Fruit fly (Drosophila melanogaster) whole organism, embryonic: ENCODE results near the gene CG31793.

Experiments used
- Adf1 ChIP-seq: fragments of 200-800 bp; sonication (Bioruptor generic); IDR thresholded peaks from 2 replicates; pipeline ENCODE4 v1.3.6; 2022; ENCODE audit warnings: missing biosample characterization, missing genetic modification characterization
- Atf6 ChIP-seq: fragments of 200-800 bp; sonication (Bioruptor generic); IDR thresholded peaks from 2 replicates; pipeline ENCODE4 v1.3.6; 2022; ENCODE audit warnings: missing biosample characterization, missing genetic modification characterization
- CG10543 ChIP-seq: fragments of 200-800 bp; sonication (Bioruptor generic); optimal IDR thresholded peaks from 3 replicates; lab custom pipeline; 2017; ENCODE audit warnings: missing biosample characterization, mild to moderate bottlenecking, missing genetic modification characterization, moderate library complexity
- CG12391 ChIP-seq: fragments of 200-800 bp; sonication (Bioruptor generic); optimal IDR thresholded peaks from 3 replicates; lab custom pipeline; 2018; ENCODE audit warnings: missing biosample characterization, mild to moderate bottlenecking, missing genetic modification characterization, moderate library complexity
- CG12769 ChIP-seq: fragments of 200-800 bp; sonication (Bioruptor generic); optimal IDR thresholded peaks from 2 replicates; lab custom pipeline; 2019; ENCODE audit warnings: missing biosample characterization, mild to moderate bottlenecking, missing genetic modification characterization, moderate library complexity
- CG13296 ChIP-seq: fragments of 200-800 bp; sonication (Bioruptor generic); optimal IDR thresholded peaks from 3 replicates; lab custom pipeline; 2018; ENCODE audit warnings: missing biosample characterization, mild to moderate bottlenecking, missing genetic modification characterization
- CG14441 ChIP-seq: fragments of 200-800 bp; sonication (Bioruptor generic); IDR thresholded peaks from 2 replicates; pipeline ENCODE4 v1.3.6; 2022; ENCODE audit warnings: missing biosample characterization, missing genetic modification characterization
- CG2129 ChIP-seq: fragments of 200-800 bp; sonication (Bioruptor generic); IDR thresholded peaks from 2 replicates; pipeline ENCODE4 v1.3.6; 2022; ENCODE audit warnings: missing biosample characterization, missing genetic modification characterization; ENCODE audit not compliant: partially characterized antibody
- CG2199 ChIP-seq: fragments of 200-800 bp; sonication (Bioruptor generic); IDR thresholded peaks from 3 replicates; pipeline ENCODE4 v1.3.6; 2022; ENCODE audit warnings: missing biosample characterization, missing genetic modification characterization
- CG34376 ChIP-seq: fragments of 200-800 bp; sonication (Bioruptor generic); optimal IDR thresholded peaks from 2 replicates; lab custom pipeline; 2018; ENCODE audit warnings: missing biosample characterization, mild to moderate bottlenecking, missing genetic modification characterization
- CG34422 ChIP-seq: fragments of 200-800 bp; sonication (Bioruptor generic); IDR thresholded peaks from 3 replicates; pipeline ENCODE4 v1.3.6; 2022; ENCODE audit warnings: missing biosample characterization, missing genetic modification characterization
- CG4854 ChIP-seq: fragments of 200-800 bp; sonication (Bioruptor generic); optimal IDR thresholded peaks from 2 replicates; lab custom pipeline; 2016; ENCODE audit warnings: missing biosample characterization, missing genetic modification characterization, inconsistent platforms
- CG7987 ChIP-seq: fragments of 200-800 bp; sonication (Bioruptor generic); optimal IDR thresholded peaks from 2 replicates; lab custom pipeline; 2018; ENCODE audit warnings: missing biosample characterization, mild to moderate bottlenecking, missing genetic modification characterization, moderate library complexity
- CG8290 ChIP-seq, 3 experiments: fragments of 200-800 bp; sonication (Bioruptor generic); optimal IDR thresholded peaks; 2 replicates each; lab custom pipeline; 2016 to 2019; ENCODE audit warnings: missing biosample characterization in 3 of 3, missing genetic modification characterization in 3 of 3, mild to moderate bottlenecking in 2 of 3, moderate library complexity in 1 of 3
- CG8478 ChIP-seq: fragments of >200 bp; optimal IDR thresholded peaks from 2 replicates; lab custom pipeline; 2018
- CG8924 ChIP-seq: fragments of 200-800 bp; optimal IDR thresholded peaks from 3 replicates; lab custom pipeline; 2019; ENCODE audit warnings: missing biosample characterization, mild to moderate bottlenecking, missing genetic modification characterization, moderate library complexity
- CTCF ChIP-seq: fragments of 200-800 bp; sonication (Bioruptor generic); optimal IDR thresholded peaks from 2 replicates; lab custom pipeline; 2017; ENCODE audit warnings: missing biosample characterization, mild to moderate bottlenecking, missing genetic modification characterization, moderate library complexity
- CrebB ChIP-seq: fragments of 200-800 bp; sonication (Bioruptor generic); optimal IDR thresholded peaks from 3 replicates; lab custom pipeline; 2018; ENCODE audit warnings: missing biosample characterization, mild to moderate bottlenecking, missing genetic modification characterization
- Deaf1 ChIP-seq: fragments of 200-800 bp; optimal IDR thresholded peaks from 3 replicates; lab custom pipeline; 2019; ENCODE audit warnings: missing biosample characterization, mild to moderate bottlenecking, missing genetic modification characterization, moderate library complexity
- Drgx ChIP-seq: fragments of 200-800 bp; sonication (Bioruptor generic); IDR thresholded peaks from 2 replicates; pipeline ENCODE4 v1.3.6; 2022; ENCODE audit warnings: missing biosample characterization, missing genetic modification characterization
- Ets97D ChIP-seq: fragments of 200-800 bp; sonication (Bioruptor generic); optimal IDR thresholded peaks from 3 replicates; lab custom pipeline; 2016; ENCODE audit warnings: missing biosample characterization, missing genetic modification characterization
- Hey ChIP-seq: fragments of 200-800 bp; sonication (Bioruptor generic); optimal IDR thresholded peaks from 3 replicates; lab custom pipeline; 2018; ENCODE audit warnings: missing biosample characterization, mild to moderate bottlenecking, missing genetic modification characterization
- HmgZ ChIP-seq: fragments of 200-800 bp; sonication (Bioruptor generic); optimal IDR thresholded peaks from 2 replicates; lab custom pipeline; 2018; ENCODE audit warnings: missing biosample characterization, mild to moderate bottlenecking, missing genetic modification characterization
- Med ChIP-seq: fragments of 200-800 bp; sonication (Bioruptor generic); peaks from one replicate; lab custom pipeline; 2016; ENCODE audit warnings: missing biosample characterization, missing genetic modification characterization, mild to moderate bottlenecking, inconsistent platforms, moderate library complexity
- Optix ChIP-seq: fragments of 200-800 bp; sonication (Bioruptor generic); IDR thresholded peaks from 3 replicates; pipeline ENCODE4 v1.3.6; 2022; ENCODE audit warnings: missing biosample characterization, missing genetic modification characterization
- amos ChIP-seq: fragments of 200-800 bp; sonication (Bioruptor generic); IDR thresholded peaks from 2 replicates; pipeline ENCODE4 v1.3.6; 2022; ENCODE audit warnings: missing biosample characterization, missing genetic modification characterization; ENCODE audit not compliant: partially characterized antibody
- ato ChIP-seq: fragments of 200-800 bp; sonication (Bioruptor generic); IDR thresholded peaks from 2 replicates; pipeline ENCODE4 v1.3.6; 2022; ENCODE audit warnings: missing biosample characterization, missing genetic modification characterization; ENCODE audit not compliant: partially characterized antibody
- bsh ChIP-seq, 2 experiments: fragments of 200-800 bp; sonication (Bioruptor generic); optimal IDR thresholded peaks; 2 replicates each; lab custom pipeline; 2017 to 2018; ENCODE audit warnings: mild to moderate bottlenecking in 2 of 2, missing biosample characterization in 2 of 2, missing genetic modification characterization in 2 of 2, moderate library complexity in 1 of 2
- cas ChIP-seq: fragments of 200-800 bp; sonication (Bioruptor generic); IDR thresholded peaks from 2 replicates; pipeline ENCODE4 v1.3.6; 2022; ENCODE audit warnings: missing biosample characterization, missing genetic modification characterization
- chinmo ChIP-seq: fragments of 200-800 bp; sonication (Bioruptor generic); IDR thresholded peaks from 4 replicates; pipeline ENCODE4 v1.3.6; 2022; ENCODE audit warnings: missing biosample characterization, missing genetic modification characterization; ENCODE audit not compliant: partially characterized antibody
- ci ChIP-seq: fragments of 200-800 bp; sonication (Bioruptor generic); IDR thresholded peaks from 3 replicates; pipeline ENCODE4 v1.3.6; 2022; ENCODE audit warnings: missing biosample characterization, missing genetic modification characterization
- crc ChIP-seq: fragments of 200-800 bp; sonication (Bioruptor generic); optimal IDR thresholded peaks from 2 replicates; lab custom pipeline; 2016; ENCODE audit warnings: missing biosample characterization, missing genetic modification characterization
- cwo ChIP-seq: fragments of 200-800 bp; sonication (Bioruptor generic); optimal IDR thresholded peaks from 3 replicates; lab custom pipeline; 2017; ENCODE audit warnings: missing biosample characterization, missing genetic modification characterization, mild to moderate bottlenecking, moderate library complexity, missing genetic modification reagents
- dmrt11E ChIP-seq: fragments of 200-800 bp; sonication (Bioruptor generic); optimal IDR thresholded peaks from 3 replicates; lab custom pipeline; 2018; ENCODE audit warnings: missing biosample characterization, mild to moderate bottlenecking, missing genetic modification characterization, moderate library complexity
- ewg ChIP-seq: fragments of 200-800 bp; sonication (Bioruptor generic); optimal IDR thresholded peaks from 3 replicates; lab custom pipeline; 2017; ENCODE audit warnings: mild to moderate bottlenecking, missing biosample characterization, missing genetic modification reagents, missing genetic modification characterization
- exex ChIP-seq: fragments of 200-800 bp; sonication (Bioruptor generic); optimal IDR thresholded peaks from 4 replicates; lab custom pipeline; 2018; ENCODE audit warnings: missing biosample characterization, mild to moderate bottlenecking, missing genetic modification characterization, moderate library complexity
- ftz-f1 ChIP-seq: fragments of 200-800 bp; sonication (Bioruptor generic); optimal IDR thresholded peaks from 2 replicates; lab custom pipeline; 2016; ENCODE audit warnings: missing biosample characterization, missing genetic modification characterization
- gro ChIP-seq: fragments of 200-800 bp; sonication (Bioruptor generic); optimal IDR thresholded peaks from 2 replicates; lab custom pipeline; 2016; ENCODE audit warnings: missing biosample characterization, missing genetic modification characterization
- h ChIP-seq: fragments of >200 bp; optimal IDR thresholded peaks from 2 replicates; lab custom pipeline; 2017
- inv ChIP-seq: fragments of 200-800 bp; sonication (Bioruptor generic); IDR thresholded peaks from 2 replicates; pipeline ENCODE4 v1.3.6; 2022; ENCODE audit warnings: missing biosample characterization, missing genetic modification characterization; ENCODE audit not compliant: partially characterized antibody
- klu ChIP-seq: fragments of 200-800 bp; sonication (Bioruptor generic); IDR thresholded peaks from 2 replicates; pipeline ENCODE4 v1.3.6; 2022; ENCODE audit warnings: missing biosample characterization, missing genetic modification characterization
- lab ChIP-seq: fragments of 200-800 bp; sonication (Bioruptor generic); optimal IDR thresholded peaks from 3 replicates; lab custom pipeline; 2017; ENCODE audit warnings: missing biosample characterization, missing genetic modification characterization, mild to moderate bottlenecking, moderate library complexity, missing genetic modification reagents
- lbe ChIP-seq: fragments of 200-800 bp; sonication (Bioruptor generic); optimal IDR thresholded peaks from 2 replicates; lab custom pipeline; 2016; ENCODE audit warnings: missing biosample characterization, mild to moderate bottlenecking, missing genetic modification characterization
- nerfin-2 ChIP-seq: fragments of 200-800 bp; sonication (Bioruptor generic); IDR thresholded peaks from 2 replicates; pipeline ENCODE4 v1.3.6; 2022; ENCODE audit warnings: missing biosample characterization, missing genetic modification characterization; ENCODE audit not compliant: partially characterized antibody
- nmo ChIP-seq: fragments of 200-800 bp; sonication (Bioruptor generic); optimal IDR thresholded peaks from 2 replicates; lab custom pipeline; 2018; ENCODE audit warnings: missing biosample characterization, mild to moderate bottlenecking, missing genetic modification characterization, moderate library complexity
- nom ChIP-seq: fragments of 200-800 bp; sonication (Bioruptor generic); optimal IDR thresholded peaks from 2 replicates; lab custom pipeline; 2017; ENCODE audit warnings: missing biosample characterization, missing genetic modification characterization, mild to moderate bottlenecking, moderate library complexity, missing genetic modification reagents
- rib ChIP-seq: fragments of 200-800 bp; sonication (Bioruptor generic); IDR thresholded peaks from 2 replicates; pipeline ENCODE4 v1.3.6; 2022; ENCODE audit warnings: missing biosample characterization, missing genetic modification characterization
- sug ChIP-seq: fragments of 200-800 bp; optimal IDR thresholded peaks from 2 replicates; lab custom pipeline; 2019; ENCODE audit warnings: missing biosample characterization, mild to moderate bottlenecking, missing genetic modification characterization, moderate library complexity
- tll ChIP-seq, 2 experiments: fragments of 200-800 bp in 1 of 2; fragments of >200 bp in 1 of 2; sonication (Bioruptor generic) in 1 of 2; optimal IDR thresholded peaks; 2 replicates each; lab custom pipeline; 2017 to 2019; ENCODE audit warnings: missing biosample characterization in 2 of 2, missing genetic modification characterization in 2 of 2, mild to moderate bottlenecking in 1 of 2, moderate library complexity in 1 of 2
- trem ChIP-seq: fragments of 200-800 bp; optimal IDR thresholded peaks from 3 replicates; lab custom pipeline; 2019; ENCODE audit warnings: missing biosample characterization, mild to moderate bottlenecking, missing genetic modification characterization, moderate library complexity

Gene CG31793

dm6 chr2L:18954255-18954715, 48.9 kb upstream of the CG31793 start, which contains the start of gene CG10621 (continued):
- peak; percentile 23 for TF ChIP-seq Deaf1
- TF ChIP-seq CG8290 (GFP tag; optimal IDR thresholded peaks at IDR 0.05; lab: Kevin White, UChicago), result no peak
- TF ChIP-seq CG8290 (tag; optimal IDR thresholded peaks at IDR 0.05; lab: Kevin White, UChicago), result peak in 1 of 2 experiments; percentile 65
- TF ChIP-seq rib (GFP tag; lab: Robert Waterston, UW), result peak; percentile 28; the same call in 1 of the 2 replicates
- TF ChIP-seq lab (GFP tag; lab: Kevin White, UChicago), result peak; percentile 35
- TF ChIP-seq chinmo (GFP tag; lab: Robert Waterston, UW), result peak; percentile 94; the same call in 3 of the 4 replicates
- no peak for TF ChIP-seq CTCF
- no peak for TF ChIP-seq trem
- TF ChIP-seq Adf1 (GFP tag; lab: Robert Waterston, UW), result peak; percentile 19; the same call in 1 of the 2 replicates
- TF ChIP-seq dmrt11E, result no peak
- TF ChIP-seq CG8478 (lab: Kevin White, UChicago), result no peak
- peak; percentile 44; the same call in 1 of the 2 replicates for TF ChIP-seq Atf6
- no peak for TF ChIP-seq CG8924 (tag; lab: Kevin White, UChicago)
- peak; percentile 37 for TF ChIP-seq gro (GFP tag; lab: Kevin White, UChicago)
- no peak for TF ChIP-seq CG14441
- peak; percentile 68 for TF ChIP-seq Hey
- TF ChIP-seq ftz-f1, result peak; percentile 74
- peak; percentile 3 for TF ChIP-seq CrebB (tag; lab: Kevin White, UChicago)
- peak; percentile 58 for TF ChIP-seq Med (GFP tag; lab: Kevin White, UChicago)
- TF ChIP-seq nerfin-2 (GFP tag; lab: Robert Waterston, UW), result peak; percentile 22; the same call in 1 of the 2 replicates
- TF ChIP-seq nom (GFP tag; lab: Kevin White, UChicago), result peak; percentile 36
- peak; percentile 1 for TF ChIP-seq CG13296 (GFP tag; lab: Kevin White, UChicago)
- no peak for TF ChIP-seq cas (GFP tag; lab: Robert Waterston, UW)
- peak; percentile 51 for TF ChIP-seq lbe
- no peak for TF ChIP-seq ewg (GFP tag; lab: Kevin White, UChicago)
- TF ChIP-seq CG10543 (GFP tag; lab: Kevin White, UChicago), result peak; percentile 73
- TF ChIP-seq CG34376, result peak; percentile 99
- no peak for TF ChIP-seq CG12391
- TF ChIP-seq klu (GFP tag; lab: Robert Waterston, UW), result no peak
- 0 out of 3 replicates have a peak, but pooled peaks have one; percentile 39 for TF ChIP-seq ci (GFP tag; lab: Robert Waterston, UW)
- TF ChIP-seq Drgx (GFP tag; lab: Robert Waterston, UW), result 0 out of 2 replicates have a peak, but pooled peaks have one; percentile 16
- no peak for TF ChIP-seq ato
- TF ChIP-seq, all 482 proteins: peak for 42

- TF ChIP-seq CG12769 (tag; lab: Kevin White, UChicago), result no peak
- no peak for TF ChIP-seq Ets97D
- 0 out of 3 replicates have a peak, but pooled peaks have one; percentile 32 for TF ChIP-seq Optix (GFP tag; lab: Robert Waterston, UW)
- no peak for TF ChIP-seq bsh (GFP tag; optimal IDR thresholded peaks at IDR 0.05; lab: Kevin White, UChicago)
- no peak for TF ChIP-seq crc (GFP tag; lab: Kevin White, UChicago)
- TF ChIP-seq CG2129 (GFP tag; lab: Robert Waterston, UW), result no peak
- TF ChIP-seq h (lab: Kevin White, UChicago), result no peak
- TF ChIP-seq HmgZ (tag; lab: Kevin White, UChicago), result no peak
- TF ChIP-seq CG34376, result peak; percentile 86
- no peak for TF ChIP-seq nmo
- TF ChIP-seq CG4854 (GFP tag; lab: Kevin White, UChicago), result no peak
- TF ChIP-seq cwo (GFP tag; lab: Kevin White, UChicago), result peak; percentile 19
- peak; percentile 68 for TF ChIP-seq rib (GFP tag; lab: Robert Waterston, UW)
- TF ChIP-seq exex, result peak; percentile 46
- peak; percentile 82 for TF ChIP-seq sug (tag; lab: Kevin White, UChicago)
- 0 out of 3 replicates have a peak, but pooled peaks have one; percentile 10 for TF ChIP-seq ci (GFP tag; lab: Robert Waterston, UW)
- peak; percentile 24 for TF ChIP-seq CG7987 (GFP tag; lab: Kevin White, UChicago)
- TF ChIP-seq CG34422, result no peak
- TF ChIP-seq inv, result no peak
- TF ChIP-seq CG2199 (GFP tag; lab: Robert Waterston, UW), result no peak
- TF ChIP-seq amos (GFP tag; lab: Robert Waterston, UW), result 0 out of 2 replicates have a peak, but pooled peaks have one; percentile 4
- TF ChIP-seq tll (GFP tag; optimal IDR thresholded peaks at IDR 0.05; lab: Kevin White, UChicago), result no peak
- TF ChIP-seq Med (GFP tag; lab: Kevin White, UChicago), result peak; percentile 63
- no peak for TF ChIP-seq CG12391
Observed at dm6 chr2L:18955666-18956065, 47.5 kb upstream of the CG31793 start.
